Fruit fly (Drosophila melanogaster) whole organism, wandering third instar larva: ENCODE results near the gene vret.

Source experiments
- Abd-B ChIP-seq: fragments of >200 bp; optimal IDR thresholded peaks from 2 replicates; lab custom pipeline; 2017; ENCODE audit warnings: missing biosample characterization, missing genetic modification characterization
- CG32264 ChIP-seq: fragments of 200-800 bp; sonication (Bioruptor generic); optimal IDR thresholded peaks from 2 replicates; lab custom pipeline; 2016; ENCODE audit warnings: missing biosample characterization, missing genetic modification characterization
- CG9705 ChIP-seq: fragments of 200-800 bp; sonication (Bioruptor generic); optimal IDR thresholded peaks from 2 replicates; lab custom pipeline; 2018; ENCODE audit warnings: missing biosample characterization, mild to moderate bottlenecking, missing genetic modification characterization
- Dfd ChIP-seq: fragments of >200 bp; optimal IDR thresholded peaks from 2 replicates; lab custom pipeline; 2017; ENCODE audit warnings: missing biosample characterization, missing genetic modification characterization
- Dif ChIP-seq: fragments of 200-275, 200-300 bp; sonication (Bioruptor generic); optimal IDR thresholded peaks from 2 replicates; lab custom pipeline; 2018; ENCODE audit warnings: missing biosample characterization, missing genetic modification characterization; ENCODE audit not compliant: partially characterized antibody
- GATAd ChIP-seq: sonication (Bioruptor generic); optimal IDR thresholded peaks from 2 replicates; lab custom pipeline; 2016; ENCODE audit warnings: missing biosample characterization, missing genetic modification characterization
- HLH106 ChIP-seq: fragments of 200-800 bp; optimal IDR thresholded peaks from 3 replicates; lab custom pipeline; 2019; ENCODE audit warnings: missing biosample characterization, mild to moderate bottlenecking, missing genetic modification characterization, moderate library complexity
- Hr83 ChIP-seq: fragments of 200-300 bp; sonication (Bioruptor generic); optimal IDR thresholded peaks from 2 replicates; lab custom pipeline; 2016; ENCODE audit warnings: missing biosample characterization, mild to moderate bottlenecking, missing genetic modification characterization, moderate library complexity; ENCODE audit not compliant: poor library complexity, severe bottlenecking
- Jra ChIP-seq: sonication (Bioruptor generic); optimal IDR thresholded peaks from 2 replicates; lab custom pipeline; 2016; ENCODE audit warnings: missing biosample characterization, missing genetic modification characterization
- Mio ChIP-seq: sonication (Bioruptor generic); optimal IDR thresholded peaks from 2 replicates; lab custom pipeline; 2016; ENCODE audit warnings: missing biosample characterization, missing genetic modification characterization
- Myc ChIP-seq: fragments of >200 bp; optimal IDR thresholded peaks from 2 replicates; lab custom pipeline; 2017
- N ChIP-seq: fragments of >200 bp; optimal IDR thresholded peaks from 2 replicates; lab custom pipeline; 2018; ENCODE audit warnings: missing biosample characterization, missing external identifiers, missing genetic modification characterization
- Rel ChIP-seq, 2 experiments: fragments of 200-800 bp; sonication (Bioruptor generic) in 1 of 2; optimal IDR thresholded peaks; 2 replicates in 1 of 2; 3 replicates in 1 of 2; lab custom pipeline; 2016 to 2019; ENCODE audit warnings: mild to moderate bottlenecking in 2 of 2, missing biosample characterization in 2 of 2, missing genetic modification characterization in 2 of 2, moderate library complexity in 1 of 2
- Sp1 ChIP-seq: fragments of 200-800 bp; sonication (Bioruptor generic); optimal IDR thresholded peaks from 3 replicates; lab custom pipeline; 2019; ENCODE audit warnings: missing biosample characterization, mild to moderate bottlenecking, missing genetic modification characterization, moderate library complexity
- brk ChIP-seq: fragments of 200-800 bp; sonication (Bioruptor generic); optimal IDR thresholded peaks from 2 replicates; lab custom pipeline; 2016; ENCODE audit warnings: missing biosample characterization, mild to moderate bottlenecking, missing genetic modification characterization
- dmrt93B ChIP-seq: fragments of 200-800 bp; sonication (Bioruptor generic); optimal IDR thresholded peaks from 2 replicates; lab custom pipeline; 2018; ENCODE audit warnings: missing biosample characterization, mild to moderate bottlenecking, missing genetic modification characterization
- ey ChIP-seq: fragments of 200-800 bp; sonication (Bioruptor generic); optimal IDR thresholded peaks from 2 replicates; lab custom pipeline; 2016; ENCODE audit warnings: missing biosample characterization, missing genetic modification characterization
- foxo ChIP-seq, 2 experiments: fragments of 200-800 bp; sonication (Bioruptor generic); optimal IDR thresholded peaks; 2 replicates in 1 of 2; 3 replicates in 1 of 2; lab custom pipeline; 2016 to 2017; ENCODE audit warnings: missing biosample characterization in 2 of 2, missing genetic modification characterization in 2 of 2
- fru ChIP-seq: fragments of 200-800 bp; sonication (Bioruptor generic); optimal IDR thresholded peaks from 3 replicates; lab custom pipeline; 2016; ENCODE audit warnings: missing biosample characterization, mild to moderate bottlenecking, missing genetic modification characterization
- h ChIP-seq: fragments of 200-800 bp; sonication (Bioruptor generic); optimal IDR thresholded peaks from 3 replicates; lab custom pipeline; 2016; ENCODE audit warnings: missing biosample characterization, mild to moderate bottlenecking, missing genetic modification characterization
- lola ChIP-seq: fragments of >200 bp; optimal IDR thresholded peaks from 2 replicates; lab custom pipeline; 2017; ENCODE audit warnings: missing biosample characterization, missing genetic modification characterization
- pan ChIP-seq: fragments of >200 bp; optimal IDR thresholded peaks from 2 replicates; lab custom pipeline; 2017
- psq ChIP-seq: fragments of 200-800 bp; sonication (Bioruptor generic); optimal IDR thresholded peaks from 3 replicates; lab custom pipeline; 2017; ENCODE audit warnings: missing biosample characterization, mild to moderate bottlenecking, missing genetic modification characterization, moderate library complexity
- rgr ChIP-seq: fragments of 200-800 bp; sonication (Bioruptor generic); optimal IDR thresholded peaks from 3 replicates; lab custom pipeline; 2016; ENCODE audit warnings: missing biosample characterization, mild to moderate bottlenecking, missing genetic modification characterization
- sage ChIP-seq: fragments of 200-800 bp; sonication (Bioruptor generic); optimal IDR thresholded peaks from 2 replicates; lab custom pipeline; 2016; ENCODE audit warnings: missing biosample characterization, mild to moderate bottlenecking, missing genetic modification characterization
- sv ChIP-seq: fragments of 200-800 bp; sonication (Bioruptor generic); optimal IDR thresholded peaks from 3 replicates; lab custom pipeline; 2016; ENCODE audit warnings: missing biosample characterization, missing genetic modification characterization
- tai ChIP-seq: sonication (Bioruptor generic); optimal IDR thresholded peaks from 2 replicates; lab custom pipeline; 2016; ENCODE audit warnings: missing biosample characterization, missing genetic modification characterization
- usp ChIP-seq: fragments of >200 bp; optimal IDR thresholded peaks from 2 replicates; lab custom pipeline; 2017; ENCODE audit warnings: missing biosample characterization, missing genetic modification characterization

vret gene

dm6 chr3R:22750039-22750438 lies 4.7 kb upstream of the vret start:
- TF ChIP-seq Dif (GFP tag; lab: Kevin White, UChicago) (no peak), HLH106 (tag; lab: Kevin White, UChicago) (no peak), ey (GFP tag; lab: Kevin White, UChicago) (no peak), Abd-B (GFP tag; lab: Kevin White, UChicago) (no peak), psq (GFP tag; lab: Kevin White, UChicago) (no peak), sage (GFP tag; lab: Kevin White, UChicago) (no peak), CG32264 (no peak), dmrt93B (GFP tag; lab: Kevin White, UChicago) (no peak)

DNA sequence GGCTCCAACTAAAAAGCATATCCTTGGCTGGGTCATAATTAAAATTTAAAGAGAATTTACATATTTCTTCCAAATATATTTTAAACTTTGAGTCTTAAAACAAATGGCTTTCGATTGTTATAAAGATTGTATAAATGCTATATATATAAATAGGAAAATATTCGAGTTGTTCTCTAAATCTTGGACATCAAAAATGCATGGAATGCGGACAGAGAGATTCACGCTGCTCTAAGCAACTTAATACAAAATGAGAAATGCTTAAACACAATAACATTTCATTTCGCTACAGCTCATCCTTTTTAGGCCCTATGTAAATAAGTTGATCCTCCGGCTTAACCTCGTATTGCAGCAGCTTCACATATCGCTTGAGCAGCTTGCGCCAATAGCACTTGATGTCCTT lies 3.6 kb upstream of the vret start, which contains the start of gene CG31139:
CG31139 (minus strand) TSS at position 101 of the 400 bp plus-strand sequence.
- TF ChIP-seq brk (GFP tag; lab: Kevin White, UChicago) (no peak), pan (no peak), Hr83 (GFP tag; lab: Kevin White, UChicago) (no peak), N (GFP tag; lab: Kevin White, UChicago) (no peak), Sp1 (GFP tag; lab: Kevin White, UChicago) (no peak), foxo (GFP tag; optimal IDR thresholded peaks at IDR 0.05; lab: Kevin White, UChicago) (no peak), HLH106 (tag; lab: Kevin White, UChicago) (no peak)

DNA sequence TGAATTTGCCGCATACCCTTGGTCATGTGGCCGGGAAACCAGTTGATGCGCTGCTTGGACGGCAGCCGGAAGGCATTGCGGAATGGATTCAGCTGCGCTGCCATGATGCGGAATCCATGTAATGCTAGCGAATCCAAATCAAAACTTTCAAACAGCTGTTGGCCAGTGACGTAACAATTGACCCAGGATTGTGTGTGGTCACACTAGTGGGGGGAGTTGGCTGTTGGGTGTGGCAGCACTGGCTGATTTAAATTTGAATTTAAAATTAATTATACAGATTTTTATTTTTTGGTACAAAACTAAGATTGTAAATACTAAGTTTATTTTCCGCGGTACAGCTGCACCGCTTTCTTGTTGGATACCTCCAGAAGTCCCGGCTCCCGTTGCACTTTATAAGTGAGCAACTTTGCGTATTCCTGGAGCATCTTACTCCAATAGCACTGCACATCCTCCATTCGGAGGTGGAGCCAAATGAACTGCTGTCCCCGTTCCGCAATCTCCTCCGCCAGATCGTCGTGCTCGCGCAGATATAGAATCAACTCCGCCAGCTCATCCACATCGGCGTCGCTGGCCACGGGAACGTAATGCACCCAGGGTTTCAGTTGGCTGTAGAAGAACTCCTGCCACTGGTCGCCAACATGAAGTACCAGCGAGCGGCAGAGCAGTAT lies 2.2 kb upstream of the vret start, which contains the start of gene CG17141:
CG17141 (minus strand) TSS at position 177 of the 668 bp plus-strand sequence.
- TF ChIP-seq brk (GFP tag; lab: Kevin White, UChicago), result no peak
- peak; percentile 35 for TF ChIP-seq Hr83 (GFP tag; lab: Kevin White, UChicago)
- TF ChIP-seq CG32264, result no peak
- no peak for TF ChIP-seq lola (GFP tag; lab: Kevin White, UChicago)
- no peak for TF ChIP-seq Jra (GFP tag; lab: Kevin White, UChicago)
- no peak for TF ChIP-seq Dfd
- no peak for TF ChIP-seq rgr (GFP tag; lab: Kevin White, UChicago)
- TF ChIP-seq Mio (GFP tag; lab: Kevin White, UChicago), result no peak
- TF ChIP-seq Dif (GFP tag; lab: Kevin White, UChicago), result peak; percentile 26

dm6 chr3R:22740930-22741329 lies 4.5 kb downstream of the vret start, which contains the start of the genes Dcr-1 and CG6985:
Dcr-1 (minus strand) TSS chr3R:22741091.
CG6985 (plus strand) TSS chr3R:22741150.
- TF ChIP-seq h (GFP tag; lab: Kevin White, UChicago) (no peak), Rel (GFP tag; optimal IDR thresholded peaks at IDR 0.05; lab: Kevin White, UChicago) (no peak), Rel (tag; optimal IDR thresholded peaks at IDR 0.05; lab: Kevin White, UChicago) (peak; percentile 91), tai (GFP tag; lab: Kevin White, UChicago) (no peak), lola (GFP tag; lab: Kevin White, UChicago) (no peak), GATAd (GFP tag; lab: Kevin White, UChicago) (no peak)
- TF ChIP-seq, all 38 proteins: peak for 1

DNA sequence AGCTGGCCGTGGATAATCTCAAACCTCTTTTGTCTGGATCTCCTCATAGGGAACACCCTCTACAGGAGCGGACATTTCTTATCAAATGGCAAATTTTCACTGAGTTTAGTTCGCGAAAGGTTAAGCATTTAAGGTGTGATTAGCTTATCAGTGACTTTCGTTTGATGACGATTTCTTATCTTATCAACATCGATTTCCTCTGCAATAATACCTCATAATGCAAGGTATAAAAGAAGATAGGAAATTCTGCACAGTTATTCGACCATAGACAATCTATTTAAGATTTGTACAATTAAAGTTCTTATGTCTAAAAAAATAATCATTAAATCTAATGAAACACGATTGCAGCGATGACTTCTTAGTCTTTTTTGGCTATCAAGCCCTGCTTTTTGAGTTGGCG lies 11.6 kb downstream of the vret start, which contains the start of gene Takl2:
Takl2 (minus strand) TSS at position 101 of the 400 bp plus-strand sequence.
- TF ChIP-seq fru (GFP tag; lab: Kevin White, UChicago) (no peak), Myc (lab: Kevin White, UChicago) (no peak), rgr (GFP tag; lab: Kevin White, UChicago) (no peak), Mio (GFP tag; lab: Kevin White, UChicago) (no peak), CG32264 (no peak)

dm6 chr3R:22732995-22733394 lies 12.4 kb downstream of the vret start:
- TF ChIP-seq usp (GFP tag; lab: Kevin White, UChicago) (no peak), Abd-B (GFP tag; lab: Kevin White, UChicago) (no peak), Hr83 (GFP tag; lab: Kevin White, UChicago) (no peak), fru (GFP tag; lab: Kevin White, UChicago) (no peak), CG9705 (GFP tag; lab: Kevin White, UChicago) (no peak), sv (GFP tag; lab: Kevin White, UChicago) (no peak), N (GFP tag; lab: Kevin White, UChicago) (no peak), foxo (GFP tag; optimal IDR thresholded peaks at IDR 0.05; lab: Kevin White, UChicago) (no peak)
